Fruit fly (Drosophila melanogaster) whole organism, embryonic: ENCODE measurements around the gene CG9586.
A peak's percentile ranks its signal among the peaks of the same experiment; 100 is the strongest.

Experiments
- Adf1 ChIP-seq: fragments of 200-800 bp; sonication (Bioruptor generic); IDR thresholded peaks from 2 replicates; pipeline ENCODE4 v1.3.6; 2022; ENCODE audit warnings: missing biosample characterization, missing genetic modification characterization
- Asciz ChIP-seq: fragments of 200-800 bp; sonication (Bioruptor generic); optimal IDR thresholded peaks from 2 replicates; lab custom pipeline; 2017; ENCODE audit warnings: missing biosample characterization, mild to moderate bottlenecking, missing genetic modification characterization, missing genetic modification reagents
- Awh ChIP-seq: fragments of 200-800 bp; sonication (Bioruptor generic); IDR thresholded peaks from 2 replicates; pipeline ENCODE4, ENCODE4 v1.3.6; 2022; ENCODE audit warnings: missing biosample characterization, missing genetic modification characterization
- C15 ChIP-seq: fragments of 200-800 bp; sonication (Bioruptor generic); IDR thresholded peaks from 3 replicates; pipeline ENCODE4 v1.3.6; 2022; ENCODE audit warnings: missing biosample characterization, missing genetic modification characterization
- CG10959 ChIP-seq: fragments of 200-800 bp; sonication (Bioruptor generic); IDR thresholded peaks from 2 replicates; pipeline ENCODE4 v1.3.6; 2022; ENCODE audit warnings: missing biosample characterization, missing genetic modification characterization
- CG12104 ChIP-seq: fragments of 200-800 bp; sonication (Bioruptor generic); optimal IDR thresholded peaks from 3 replicates; lab custom pipeline; 2016; ENCODE audit warnings: missing biosample characterization, missing genetic modification characterization
- CG12744 ChIP-seq: fragments of 200-800 bp; sonication (Bioruptor generic); optimal IDR thresholded peaks from 2 replicates; lab custom pipeline; 2016; ENCODE audit warnings: missing biosample characterization, missing genetic modification characterization
- CG13775 ChIP-seq: fragments of 200-800 bp; sonication (Bioruptor generic); optimal IDR thresholded peaks from 3 replicates; lab custom pipeline; 2017; ENCODE audit warnings: missing biosample characterization, mild to moderate bottlenecking, missing genetic modification characterization
- CG14050 ChIP-seq: fragments of 200-800 bp; sonication (Bioruptor generic); IDR thresholded peaks from 3 replicates; pipeline ENCODE4 v1.3.6; 2022; ENCODE audit warnings: missing biosample characterization, missing genetic modification characterization
- CG15479 ChIP-seq: fragments of 200-800 bp; sonication (Bioruptor generic); optimal IDR thresholded peaks from 3 replicates; lab custom pipeline; 2019; ENCODE audit warnings: missing biosample characterization, mild to moderate bottlenecking, missing genetic modification characterization, moderate library complexity
- CG34224 ChIP-seq: fragments of 200-800 bp; sonication (Bioruptor generic); IDR thresholded peaks from 3 replicates; pipeline ENCODE4 v1.3.6; 2022; ENCODE audit warnings: missing biosample characterization, missing genetic modification characterization; ENCODE audit not compliant: partially characterized antibody
- CG3847 ChIP-seq: fragments of 200-800 bp; sonication (Bioruptor generic); IDR thresholded peaks from 2 replicates; pipeline ENCODE4 v1.3.6; 2022; ENCODE audit warnings: missing biosample characterization, missing genetic modification characterization
- CG4617 ChIP-seq: fragments of 200-800 bp; sonication (Bioruptor generic); optimal IDR thresholded peaks from 3 replicates; lab custom pipeline; 2016; ENCODE audit warnings: missing biosample characterization, missing genetic modification characterization, borderline replicate concordance
- CG4707 ChIP-seq: fragments of 200-800 bp; sonication (Bioruptor generic); optimal IDR thresholded peaks from 2 replicates; lab custom pipeline; 2018; ENCODE audit warnings: missing biosample characterization, mild to moderate bottlenecking, missing genetic modification characterization, moderate library complexity
- CG5180 ChIP-seq: fragments of 200-800 bp; sonication (Bioruptor generic); optimal IDR thresholded peaks from 3 replicates; lab custom pipeline; 2017; ENCODE audit warnings: missing biosample characterization, missing genetic modification characterization, mild to moderate bottlenecking, moderate library complexity, missing genetic modification reagents
- CG6175 ChIP-seq: fragments of 200-800 bp; sonication (Bioruptor generic); IDR thresholded peaks from 3 replicates; pipeline ENCODE4 v1.3.6; 2022; ENCODE audit warnings: missing biosample characterization, missing genetic modification characterization
- CG6654 ChIP-seq: fragments of 200-800 bp; sonication (Bioruptor generic); optimal IDR thresholded peaks from 2 replicates; lab custom pipeline; 2017; ENCODE audit warnings: missing biosample characterization, mild to moderate bottlenecking, missing genetic modification characterization
- CG6813 ChIP-seq: fragments of 200-800 bp; sonication (Bioruptor generic); optimal IDR thresholded peaks from 2 replicates; lab custom pipeline; 2017; ENCODE audit warnings: missing biosample characterization, missing genetic modification characterization, mild to moderate bottlenecking, moderate library complexity, missing genetic modification reagents
- CG7745 ChIP-seq: fragments of 200-800 bp; sonication (Bioruptor generic); optimal IDR thresholded peaks from 2 replicates; lab custom pipeline; 2018; ENCODE audit warnings: missing biosample characterization, mild to moderate bottlenecking, missing genetic modification characterization, moderate library complexity
- CG7928 ChIP-seq: fragments of 200-800 bp; sonication (Bioruptor generic); optimal IDR thresholded peaks from 2 replicates; lab custom pipeline; 2017; ENCODE audit warnings: missing biosample characterization, mild to moderate bottlenecking, missing genetic modification characterization
- CG8089 ChIP-seq: fragments of 200-800 bp; sonication (Bioruptor generic); optimal IDR thresholded peaks from 3 replicates; lab custom pipeline; 2016; ENCODE audit warnings: missing biosample characterization, missing genetic modification characterization
- CG9876 ChIP-seq: fragments of 200-800 bp; sonication (Bioruptor generic); optimal IDR thresholded peaks from 2 replicates; lab custom pipeline; 2016; ENCODE audit warnings: missing biosample characterization, missing genetic modification characterization
- Deaf1 ChIP-seq: fragments of 200-800 bp; optimal IDR thresholded peaks from 3 replicates; lab custom pipeline; 2019; ENCODE audit warnings: missing biosample characterization, mild to moderate bottlenecking, missing genetic modification characterization, moderate library complexity
- Dip3 ChIP-seq: fragments of 200-800 bp; sonication (Bioruptor generic); optimal IDR thresholded peaks from 3 replicates; lab custom pipeline; 2016; ENCODE audit warnings: missing biosample characterization, missing genetic modification characterization
- Doc2 ChIP-seq: fragments of 200-800 bp; sonication (Bioruptor generic); IDR thresholded peaks from 2 replicates; pipeline ENCODE4 v1.3.6; 2022; ENCODE audit warnings: missing biosample characterization, missing genetic modification characterization
- Dref ChIP-seq: fragments of 200-800 bp; sonication (Bioruptor generic); IDR thresholded peaks from 2 replicates; pipeline ENCODE4 v1.3.6; 2022; ENCODE audit warnings: missing biosample characterization, missing genetic modification characterization
- H15 ChIP-seq: fragments of 200-800 bp; sonication (Bioruptor generic); IDR thresholded peaks from 3 replicates; pipeline ENCODE4 v1.3.6; 2022; ENCODE audit warnings: missing biosample characterization, missing genetic modification characterization
- HLH4C ChIP-seq: fragments of 200-800 bp; sonication (Bioruptor generic); IDR thresholded peaks from 3 replicates; pipeline ENCODE4 v1.3.6; 2022; ENCODE audit warnings: missing biosample characterization, missing genetic modification characterization; ENCODE audit not compliant: partially characterized antibody
- HmgZ ChIP-seq: fragments of 200-800 bp; sonication (Bioruptor generic); optimal IDR thresholded peaks from 2 replicates; lab custom pipeline; 2018; ENCODE audit warnings: missing biosample characterization, mild to moderate bottlenecking, missing genetic modification characterization
- NC2β ChIP-seq: fragments of 200-800 bp; sonication (Bioruptor generic); optimal IDR thresholded peaks from 2 replicates; lab custom pipeline; 2016; ENCODE audit warnings: missing biosample characterization, missing genetic modification characterization
- Ravus ChIP-seq: fragments of 200-800 bp; sonication (Bioruptor generic); IDR thresholded peaks from 2 replicates; pipeline ENCODE4 v1.3.6; 2022; ENCODE audit warnings: missing biosample characterization, missing genetic modification characterization
- Six4 ChIP-seq: fragments of 200-800 bp; sonication (Bioruptor generic); optimal IDR thresholded peaks from 2 replicates; lab custom pipeline; 2016; ENCODE audit warnings: missing biosample characterization, missing genetic modification characterization
- Usf ChIP-seq: fragments of 200-800 bp; sonication (Bioruptor generic); optimal IDR thresholded peaks from 2 replicates; lab custom pipeline; 2017; ENCODE audit warnings: missing genotype, missing biosample characterization, missing genetic modification characterization
- ac ChIP-seq: fragments of 200-800 bp; sonication (Bioruptor generic); optimal IDR thresholded peaks from 3 replicates; lab custom pipeline; 2017; ENCODE audit warnings: missing biosample characterization, mild to moderate bottlenecking, missing genetic modification characterization
- aop ChIP-seq: fragments of 200-800 bp; sonication (Bioruptor generic); IDR thresholded peaks from 2 replicates; pipeline ENCODE4 v1.3.6; 2022; ENCODE audit warnings: missing biosample characterization, missing genetic modification characterization
- ara ChIP-seq: fragments of 200-800 bp; sonication (Bioruptor generic); IDR thresholded peaks from 2 replicates; pipeline ENCODE4 v1.3.6; 2022; ENCODE audit warnings: missing biosample characterization, missing genetic modification characterization
- br ChIP-seq: fragments of >200 bp; optimal IDR thresholded peaks from 2 replicates; lab custom pipeline; 2017
- cato ChIP-seq: fragments of 200-800 bp; sonication (Bioruptor generic); optimal IDR thresholded peaks from 2 replicates; lab custom pipeline; 2016; ENCODE audit warnings: missing biosample characterization, missing genetic modification characterization, borderline replicate concordance
- crp ChIP-seq, 2 experiments: fragments of 200-800 bp; sonication (Bioruptor generic); optimal IDR thresholded peaks; 2 replicates in 1 of 2; 3 replicates in 1 of 2; lab custom pipeline; 2017; ENCODE audit warnings: missing biosample characterization in 2 of 2, missing genetic modification characterization in 2 of 2, mild to moderate bottlenecking in 1 of 2, moderate library complexity in 1 of 2
- dm ChIP-seq: fragments of 200-800 bp; sonication (Bioruptor generic); optimal IDR thresholded peaks from 3 replicates; lab custom pipeline; 2016; ENCODE audit warnings: missing biosample characterization, missing genetic modification characterization
- dmrt99B ChIP-seq: fragments of 200-800 bp; sonication (Bioruptor generic); optimal IDR thresholded peaks from 2 replicates; lab custom pipeline; 2018; ENCODE audit warnings: missing biosample characterization, mild to moderate bottlenecking, missing genetic modification characterization, moderate library complexity
- gro ChIP-seq: fragments of 200-800 bp; sonication (Bioruptor generic); optimal IDR thresholded peaks from 2 replicates; lab custom pipeline; 2016; ENCODE audit warnings: missing biosample characterization, missing genetic modification characterization
- knrl ChIP-seq: fragments of 200-800 bp; sonication (Bioruptor generic); IDR thresholded peaks from 3 replicates; pipeline ENCODE4 v1.3.6; 2022; ENCODE audit warnings: missing biosample characterization, missing genetic modification characterization; ENCODE audit not compliant: partially characterized antibody
- mam ChIP-seq: fragments of 200-800 bp; sonication (Bioruptor generic); optimal IDR thresholded peaks from 3 replicates; lab custom pipeline; 2016; ENCODE audit warnings: missing biosample characterization, missing genetic modification characterization
- oc ChIP-seq: fragments of 200-800 bp; sonication (Bioruptor generic); optimal IDR thresholded peaks from 2 replicates; lab custom pipeline; 2018; ENCODE audit warnings: missing biosample characterization, mild to moderate bottlenecking, missing genetic modification characterization, moderate library complexity
- otp ChIP-seq: fragments of 200-800 bp; sonication (Bioruptor generic); IDR thresholded peaks from 3 replicates; pipeline ENCODE4, ENCODE4 v1.3.6; 2022; ENCODE audit warnings: missing biosample characterization, missing genetic modification characterization
- so ChIP-seq: fragments of 200-800 bp; sonication (Bioruptor generic); IDR thresholded peaks from 3 replicates; pipeline ENCODE4 v1.3.6; 2022; ENCODE audit warnings: missing biosample characterization, missing genetic modification characterization
- unc-4 ChIP-seq: fragments of 200-800 bp; sonication (Bioruptor generic); IDR thresholded peaks from 2 replicates; pipeline ENCODE4 v1.3.6; 2022; ENCODE audit warnings: missing biosample characterization, missing genetic modification characterization; ENCODE audit not compliant: partially characterized antibody
- unpg ChIP-seq: fragments of 200-800 bp; sonication (Bioruptor generic); optimal IDR thresholded peaks from 3 replicates; lab custom pipeline; 2018; ENCODE audit warnings: missing biosample characterization, mild to moderate bottlenecking, missing genetic modification characterization, moderate library complexity
- usp ChIP-seq: fragments of >200 bp; optimal IDR thresholded peaks from 2 replicates; lab custom pipeline; 2017; ENCODE audit warnings: missing biosample characterization, missing genetic modification characterization
- zfh2 ChIP-seq: fragments of 200-800 bp; sonication (Bioruptor generic); optimal IDR thresholded peaks from 2 replicates; lab custom pipeline; 2016; ENCODE audit warnings: missing biosample characterization, missing genetic modification characterization

CG9586 gene

dm6 chr2L:9133169-9133568, 33.1 kb downstream of the CG9586 start (continued):
- peak; percentile 35; the same call in 1 of the 2 replicates for TF ChIP-seq CG3847 (GFP tag; lab: Robert Waterston, UW)
- TF ChIP-seq Usf (GFP tag; lab: Kevin White, UChicago): no peak
- no peak for TF ChIP-seq HLH4C (GFP tag; lab: Robert Waterston, UW)
- TF ChIP-seq CG13775 (GFP tag; lab: Kevin White, UChicago): peak; percentile 50
- TF ChIP-seq Adf1 (GFP tag; lab: Robert Waterston, UW): no peak
- TF ChIP-seq H15 (GFP tag; lab: Robert Waterston, UW): peak; percentile 61; the same call in 1 of the 3 replicates
- no peak for TF ChIP-seq crp (GFP tag; optimal IDR thresholded peaks at IDR 0.05; lab: Kevin White, UChicago)
- peak; percentile 18 for TF ChIP-seq CG7745 (tag; lab: Kevin White, UChicago)
- no peak for TF ChIP-seq HmgZ (tag; lab: Kevin White, UChicago)
- TF ChIP-seq knrl: no peak
- peak; percentile 47 for TF ChIP-seq CG12104 (GFP tag; lab: Kevin White, UChicago)
- TF ChIP-seq CG4617 (GFP tag; lab: Kevin White, UChicago): peak; percentile 7
- TF ChIP-seq CG14050: peak; percentile 51; the same call in 1 of the 3 replicates
- TF ChIP-seq Six4 (GFP tag; lab: Kevin White, UChicago): peak; percentile 62
- no peak for TF ChIP-seq zfh2 (GFP tag; lab: Kevin White, UChicago)
- no peak for TF ChIP-seq CG15479
- TF ChIP-seq Asciz (GFP tag; lab: Kevin White, UChicago): peak; percentile 79
- no peak for TF ChIP-seq CG9876 (GFP tag; lab: Kevin White, UChicago)
- no peak for TF ChIP-seq br (lab: Kevin White, UChicago)
- peak; percentile 88 for TF ChIP-seq unpg
- TF ChIP-seq so (GFP tag; lab: Robert Waterston, UW): peak; percentile 59; the same call in 1 of the 3 replicates
- TF ChIP-seq dmrt99B (tag; lab: Kevin White, UChicago): peak; percentile 86
- TF ChIP-seq CG6813 (GFP tag; lab: Kevin White, UChicago): peak; percentile 63
- TF ChIP-seq CG7928 (GFP tag; lab: Kevin White, UChicago): no peak
- TF ChIP-seq aop (GFP tag; lab: Robert Waterston, UW): no peak
- peak; percentile 64; the same call in 2 of the 3 replicates for TF ChIP-seq otp
- TF ChIP-seq CG12744 (GFP tag; lab: Kevin White, UChicago): no peak
- TF ChIP-seq CG34224 (GFP tag; lab: Robert Waterston, UW): no peak
- no peak for TF ChIP-seq CG8089 (GFP tag; lab: Kevin White, UChicago)
- TF ChIP-seq CG6175: no peak
- no peak for TF ChIP-seq unc-4 (GFP tag; lab: Robert Waterston, UW)
- peak; percentile 54 for TF ChIP-seq Deaf1 (tag; lab: Kevin White, UChicago)
- TF ChIP-seq CG4707 (GFP tag; lab: Kevin White, UChicago): peak; percentile 46
- peak; percentile 11 for TF ChIP-seq CG6654 (GFP tag; lab: Kevin White, UChicago)
- no peak for TF ChIP-seq Doc2 (GFP tag; lab: Robert Waterston, UW)
- TF ChIP-seq Awh (GFP tag; lab: Robert Waterston, UW): 0 out of 2 replicates have a peak, but pooled peaks have one; percentile 56
- no peak for TF ChIP-seq Dip3 (GFP tag; lab: Kevin White, UChicago)
- TF ChIP-seq cato: peak; percentile 26
- no peak for TF ChIP-seq Dref
- no peak for TF ChIP-seq mam (GFP tag; lab: Kevin White, UChicago)
- no peak for TF ChIP-seq Ravus (GFP tag; lab: Robert Waterston, UW)
- peak; percentile 36 for TF ChIP-seq CG5180 (GFP tag; lab: Kevin White, UChicago)
- no peak for TF ChIP-seq dm
- TF ChIP-seq CG10959 (GFP tag; lab: Robert Waterston, UW): peak; percentile 39; the same call in 1 of the 2 replicates
- TF ChIP-seq usp (GFP tag; lab: Kevin White, UChicago): no peak
- no peak for TF ChIP-seq ac (GFP tag; lab: Kevin White, UChicago)
- peak; percentile 78 for TF ChIP-seq ara (GFP tag; lab: Robert Waterston, UW)
- peak; percentile 80 for TF ChIP-seq oc (tag; lab: Kevin White, UChicago)
- TF ChIP-seq gro (GFP tag; lab: Kevin White, UChicago): no peak
- TF ChIP-seq NC2β: no peak
- no peak for TF ChIP-seq C15 (GFP tag; lab: Robert Waterston, UW)
